Worm (Caenorhabditis elegans): ENCODE data around the gene alkb-7.
A peak's percentile ranks its signal among the peaks of the same experiment; 100 is the strongest.

alkb-7 gene

ce11 chrII:12796040-12796502 lies 8.1 kb upstream of the alkb-7 start, which contains the start of gene cpt-1:
TSS of gene cpt-1 (minus strand) at chrII:12796452.
- TF ChIP-seq nhr-85 (tag) (peak; percentile 29), nhr-12 (tag; optimal IDR thresholded peaks at IDR 0.05) (no peak), elt-2 (tag; optimal IDR thresholded peaks at IDR 0.05) (peak; percentile 21), nhr-71 (tag; optimal IDR thresholded peaks at IDR 0.05) (peak; percentile 1)

ce11 chrII:12795188-12795587 lies 7.2 kb upstream of the alkb-7 start:
- TF ChIP-seq sox-4 (tag; optimal IDR thresholded peaks at IDR 0.05): no peak
- no peak for TF ChIP-seq grh-1 (GFP tag; IDR thresholded peaks at IDR 0.05)
- TF ChIP-seq efl-1 (optimal IDR thresholded peaks at IDR 0.05): no peak
- TF ChIP-seq efl-1 (GFP tag; optimal IDR thresholded peaks at IDR 0.05 in 1 of 2): peak in 1 of 2 experiments; percentile 7
- TF ChIP-seq fkh-8 (tag; optimal IDR thresholded peaks at IDR 0.05): no peak
- no peak for TF ChIP-seq ztf-4 (tag; optimal IDR thresholded peaks at IDR 0.05)
- TF ChIP-seq lin-15B (tag; optimal IDR thresholded peaks at IDR 0.05): no peak
- no peak for TF ChIP-seq mef-2 (tag; optimal IDR thresholded peaks at IDR 0.05)
- TF ChIP-seq xbp-1 (tag; optimal IDR thresholded peaks at IDR 0.05): no peak

- no peak for TF ChIP-seq aly-2 (tag; optimal IDR thresholded peaks at IDR 0.05)
- no peak for TF ChIP-seq unc-86 (tag; optimal IDR thresholded peaks at IDR 0.05)
- no peak for TF ChIP-seq isw-1 (GFP tag; IDR thresholded peaks at IDR 0.05)
- no peak for TF ChIP-seq mab-9 (GFP tag; IDR thresholded peaks at IDR 0.05)
Observed at ce11 chrII:12790392-12790791, 2.4 kb upstream of the alkb-7 start.

ce11 chrII:12789497-12789896 lies 1.5 kb upstream of the alkb-7 start:
- no peak for TF ChIP-seq unc-30 (tag; optimal IDR thresholded peaks at IDR 0.05)
- no peak for TF ChIP-seq efl-1 (optimal IDR thresholded peaks at IDR 0.05)
- TF ChIP-seq efl-1 (GFP tag; optimal IDR thresholded peaks at IDR 0.05 in 1 of 2): no peak
- no peak for TF ChIP-seq jun-1 (tag; optimal IDR thresholded peaks at IDR 0.05)
- no peak for TF ChIP-seq mep-1 (tag; optimal IDR thresholded peaks at IDR 0.05)
- no peak for TF ChIP-seq nhr-20 (tag; optimal IDR thresholded peaks at IDR 0.05)

ce11 chrII:12785391-12785790 lies 2.6 kb downstream of the alkb-7 start, which contains the start of gene Y46G5A.15:
TSS of gene Y46G5A.15 (minus strand) at chrII:12785416.
- TF ChIP-seq xbp-1 (tag; optimal IDR thresholded peaks at IDR 0.05) (no peak), hlh-4 (tag; optimal IDR thresholded peaks at IDR 0.05) (no peak), efl-1 (optimal IDR thresholded peaks at IDR 0.05) (no peak), efl-1 (GFP tag; optimal IDR thresholded peaks at IDR 0.05 in 1 of 2) (peak in 1 of 2 experiments; percentile 30), ceh-8 (GFP tag; optimal IDR thresholded peaks at IDR 0.05) (no peak)

- TF ChIP-seq xbp-1 (tag; optimal IDR thresholded peaks at IDR 0.05) (peak; percentile 58), lin-14 (GFP tag; optimal IDR thresholded peaks at IDR 0.05) (peak; percentile 68), snpc-4 (tag; optimal IDR thresholded peaks at IDR 0.05) (peak; percentile 97), skn-1 (tag; optimal IDR thresholded peaks at IDR 0.05) (peak; percentile 35), ztf-11 (tag; optimal IDR thresholded peaks at IDR 0.05) (peak in 1 of 2 experiments; percentile 44), tbx-2 (tag; optimal IDR thresholded peaks at IDR 0.05) (peak; percentile 69), efl-1 (optimal IDR thresholded peaks at IDR 0.05) (peak; percentile 29 to 56), efl-1 (GFP tag; optimal IDR thresholded peaks at IDR 0.05 in 1 of 2) (peak; percentile 29 to 95), ceh-88 (GFP tag; IDR thresholded peaks at IDR 0.05) (peak; percentile 54; the same call in 1 of the 2 replicates), nhr-71 (tag; optimal IDR thresholded peaks at IDR 0.05) (peak; percentile 86), lin-35 (GFP tag; optimal IDR thresholded peaks at IDR 0.05) (peak; percentile 37 to 48), nhr-85 (tag) (peak; percentile 64), lsy-2 (tag; optimal IDR thresholded peaks at IDR 0.05) (peak; percentile 8 to 63), unc-86 (tag; optimal IDR thresholded peaks at IDR 0.05) (peak; percentile 70), C04F5.9 (tag; optimal IDR thresholded peaks at IDR 0.05) (peak; percentile 27), swsn-7 (tag; optimal IDR thresholded peaks at IDR 0.05) (peak; percentile 81), egl-13 (tag; optimal IDR thresholded peaks at IDR 0.05) (peak; percentile 25), mab-9 (GFP tag; IDR thresholded peaks at IDR 0.05) (0 out of 2 replicates have a peak, but pooled peaks have one; percentile 37), ceh-8 (GFP tag; optimal IDR thresholded peaks at IDR 0.05) (peak; percentile 81), ceh-82 (tag; optimal IDR thresholded peaks at IDR 0.05) (peak; percentile 46 to 72 (median 56)), nhr-47 (tag; optimal IDR thresholded peaks at IDR 0.05) (peak; percentile 84), rnt-1 (tag; optimal IDR thresholded peaks at IDR 0.05) (peak; percentile 92), nhr-20 (tag; optimal IDR thresholded peaks at IDR 0.05) (peak; percentile 71), nhr-19 (GFP tag; conservative IDR thresholded peaks at IDR 0.05) (peak; percentile 86), lin-13 (GFP tag; optimal IDR thresholded peaks at IDR 0.05) (peak; percentile 98), nhr-90 (tag; optimal IDR thresholded peaks at IDR 0.05; ENCODE audit: poor library complexity) (peak; percentile 70), dsc-1 (tag; optimal IDR thresholded peaks at IDR 0.05) (peak; percentile 66)
Observed at ce11 chrII:12778374-12778773, 9.6 kb downstream of the alkb-7 start.
